Fruit fly (Drosophila melanogaster) whole organism, adult: ENCODE results near the gene Lim1.

Experiments
- CG14711 ChIP-seq: fragments of 200-800 bp; sonication (Bioruptor generic); optimal IDR thresholded peaks from 2 replicates; lab custom pipeline; 2018; ENCODE audit warnings: missing biosample characterization, mild to moderate bottlenecking, missing genetic modification characterization, moderate library complexity
- CG5204 ChIP-seq: fragments of 200-800 bp; sonication (Bioruptor generic); optimal IDR thresholded peaks from 2 replicates; lab custom pipeline; 2016; ENCODE audit warnings: missing biosample characterization, missing genetic modification characterization
- Clk ChIP-seq: fragments of 200-800 bp; sonication (Bioruptor generic); optimal IDR thresholded peaks from 2 replicates; lab custom pipeline; 2017; ENCODE audit warnings: missing biosample characterization, missing genetic modification characterization
- Hr96 ChIP-seq: fragments of 200-800 bp; sonication (Bioruptor generic); optimal IDR thresholded peaks from 2 replicates; lab custom pipeline; 2016; ENCODE audit warnings: missing biosample characterization, missing genetic modification characterization
- cnc ChIP-seq, 2 experiments: fragments of >200 bp; optimal IDR thresholded peaks; 2 replicates each; lab custom pipeline; 2017
- kay ChIP-seq: fragments of 200-800 bp; sonication (Bioruptor generic); peaks from one replicate; lab custom pipeline; 2016; ENCODE audit warnings: missing biosample characterization, missing genetic modification characterization, borderline replicate concordance
- ovo ChIP-seq: fragments of 200-800 bp; sonication (Bioruptor generic); optimal IDR thresholded peaks from 2 replicates; lab custom pipeline; 2016; ENCODE audit warnings: missing biosample characterization, missing genetic modification characterization
- tj ChIP-seq: fragments of 200-800 bp; sonication (Bioruptor generic); optimal IDR thresholded peaks from 3 replicates; lab custom pipeline; 2017; ENCODE audit warnings: missing biosample characterization, mild to moderate bottlenecking, missing genetic modification characterization, moderate library complexity

- TF ChIP-seq tj (GFP tag; lab: Kevin White, UChicago) (no peak), Clk (no peak), kay (GFP tag; lab: Kevin White, UChicago) (no peak), CG14711 (tag; lab: Kevin White, UChicago) (no peak), cnc (optimal IDR thresholded peaks at IDR 0.05; lab: Kevin White, UChicago) (no peak), Hr96 (GFP tag; lab: Kevin White, UChicago) (no peak), CG5204 (GFP tag; lab: Kevin White, UChicago) (no peak), ovo (GFP tag; lab: Kevin White, UChicago) (no peak)
Observed at dm6 chrX:8765270-8765669, 40.3 kb downstream of the Lim1 start.
